Fruit fly (Drosophila melanogaster): ENCODE measurements around the gene Nepl8.

Nepl8 gene

dm6 chr2L:16476517-16476916, 11.4 kb upstream of the Nepl8 start (continued):
- TF ChIP-seq CG12299 (tag; optimal IDR thresholded peaks at IDR 0.05) (no peak), Lpt (GFP tag; optimal IDR thresholded peaks at IDR 0.05) (no peak), CG18262 (tag; optimal IDR thresholded peaks at IDR 0.05) (peak; percentile 44), gsb-n (tag; optimal IDR thresholded peaks at IDR 0.05) (peak; percentile 45), CG17361 (GFP tag; IDR thresholded peaks at IDR 0.05) (peak; percentile 63; the same call in 2 of the 3 replicates), CG33213 (GFP tag; optimal IDR thresholded peaks at IDR 0.05) (peak; percentile 16), Mad (GFP tag; optimal IDR thresholded peaks at IDR 0.05) (no peak), CG9437 (GFP tag; optimal IDR thresholded peaks at IDR 0.05) (no peak), CG1647 (GFP tag; optimal IDR thresholded peaks at IDR 0.05) (peak; percentile 12), CG2678 (tag; optimal IDR thresholded peaks at IDR 0.05) (peak; percentile 56), CG12155 (GFP tag; optimal IDR thresholded peaks at IDR 0.05) (no peak), CG12104 (GFP tag; optimal IDR thresholded peaks at IDR 0.05) (peak; percentile 31), da (GFP tag; optimal IDR thresholded peaks at IDR 0.05) (no peak), h (optimal IDR thresholded peaks at IDR 0.05) (no peak), CG3726 (GFP tag; IDR thresholded peaks at IDR 0.05) (no peak), Lhr (GFP tag; optimal IDR thresholded peaks at IDR 0.05) (peak; percentile 49), CG12219 (GFP tag; optimal IDR thresholded peaks at IDR 0.05) (peak; percentile 13), ken (GFP tag; IDR thresholded peaks at IDR 0.05) (no peak), oc (tag; optimal IDR thresholded peaks at IDR 0.05) (no peak), ERR (GFP tag; optimal IDR thresholded peaks at IDR 0.05) (no peak), CG15601 (tag; optimal IDR thresholded peaks at IDR 0.05) (peak; percentile 40), Fer2 (tag; optimal IDR thresholded peaks at IDR 0.05) (no peak), CG1233 (GFP tag; optimal IDR thresholded peaks at IDR 0.05) (peak; percentile 34), Max (GFP tag; optimal IDR thresholded peaks at IDR 0.05) (no peak), CG11696 (GFP tag; IDR thresholded peaks at IDR 0.05) (no peak), Dfd (GFP tag; optimal IDR thresholded peaks at IDR 0.05) (no peak), Hr39 (optimal IDR thresholded peaks at IDR 0.05) (no peak), CG7745 (tag; optimal IDR thresholded peaks at IDR 0.05) (peak; percentile 31), pan (optimal IDR thresholded peaks at IDR 0.05) (no peak), pan (GFP tag; optimal IDR thresholded peaks at IDR 0.05 in 1 of 2, IDR thresholded peaks at IDR 0.05 in 1 of 2) (no peak), CG12744 (GFP tag; optimal IDR thresholded peaks at IDR 0.05) (no peak), ranshi (GFP tag; IDR thresholded peaks at IDR 0.05) (no peak), repo (GFP tag; optimal IDR thresholded peaks at IDR 0.05) (no peak), CG10209 (GFP tag; optimal IDR thresholded peaks at IDR 0.05) (peak; percentile 53), insv (GFP tag; optimal IDR thresholded peaks at IDR 0.05) (no peak), wek (GFP tag; optimal IDR thresholded peaks at IDR 0.05) (no peak), CG4854 (GFP tag; optimal IDR thresholded peaks at IDR 0.05) (no peak), CG10979 (tag; optimal IDR thresholded peaks at IDR 0.05) (no peak), CG14441 (GFP tag; IDR thresholded peaks at IDR 0.05) (no peak), sim (GFP tag; IDR thresholded peaks at IDR 0.05) (no peak), z (GFP tag; IDR thresholded peaks at IDR 0.05) (no peak), HmgZ (tag; optimal IDR thresholded peaks at IDR 0.05) (no peak), Meics (GFP tag; optimal IDR thresholded peaks at IDR 0.05) (no peak), wor (GFP tag; IDR thresholded peaks at IDR 0.05) (no peak), Opbp (GFP tag; IDR thresholded peaks at IDR 0.05; ENCODE audit: partially characterized antibody) (no peak), ab (GFP tag; optimal IDR thresholded peaks at IDR 0.05) (no peak), CG15514 (GFP tag; optimal IDR thresholded peaks at IDR 0.05) (no peak), CG17829 (tag; optimal IDR thresholded peaks at IDR 0.05) (no peak), sug (tag; optimal IDR thresholded peaks at IDR 0.05) (no peak), emc (GFP tag; optimal IDR thresholded peaks at IDR 0.05) (no peak), Ada2b (GFP tag; IDR thresholded peaks at IDR 0.05) (no peak), Ssrp (tag; optimal IDR thresholded peaks at IDR 0.05) (no peak), kni (GFP tag; optimal IDR thresholded peaks at IDR 0.05) (peak; percentile 23)

Measured in whole organism, embryonic.